Fruit fly (Drosophila melanogaster) whole organism, embryonic: ENCODE data around the gene Dora.
A peak's percentile ranks its signal among the peaks of the same experiment; 100 is the strongest.

Source experiments
- Abd-B ChIP-seq: fragments of 200-800 bp; sonication (Bioruptor generic); optimal IDR thresholded peaks from 2 replicates; lab custom pipeline; 2018; ENCODE audit warnings: missing biosample characterization, mild to moderate bottlenecking, missing genetic modification characterization, moderate library complexity
- B-H1 ChIP-seq: fragments of 200-800 bp; sonication (Bioruptor generic); IDR thresholded peaks from 3 replicates; pipeline ENCODE4 v1.3.6; 2022; ENCODE audit warnings: missing biosample characterization, missing genetic modification characterization
- CG10654 ChIP-seq: fragments of 200-800 bp; sonication (Bioruptor generic); optimal IDR thresholded peaks from 2 replicates; lab custom pipeline; 2016; ENCODE audit warnings: missing biosample characterization, missing genetic modification characterization
- CG10959 ChIP-seq: fragments of 200-800 bp; sonication (Bioruptor generic); IDR thresholded peaks from 2 replicates; pipeline ENCODE4 v1.3.6; 2022; ENCODE audit warnings: missing biosample characterization, missing genetic modification characterization
- CG10979 ChIP-seq: fragments of 200-800 bp; sonication (Bioruptor generic); optimal IDR thresholded peaks from 2 replicates; lab custom pipeline; 2018; ENCODE audit warnings: missing biosample characterization, mild to moderate bottlenecking, missing genetic modification characterization, moderate library complexity
- CG13296 ChIP-seq: fragments of 200-800 bp; sonication (Bioruptor generic); optimal IDR thresholded peaks from 3 replicates; lab custom pipeline; 2018; ENCODE audit warnings: missing biosample characterization, mild to moderate bottlenecking, missing genetic modification characterization
- CG13424 ChIP-seq: fragments of 200-800 bp; sonication (Bioruptor generic); optimal IDR thresholded peaks from 2 replicates; lab custom pipeline; 2019; ENCODE audit warnings: missing biosample characterization, mild to moderate bottlenecking, missing genetic modification characterization, moderate library complexity
- CG14441 ChIP-seq: fragments of 200-800 bp; sonication (Bioruptor generic); IDR thresholded peaks from 2 replicates; pipeline ENCODE4 v1.3.6; 2022; ENCODE audit warnings: missing biosample characterization, missing genetic modification characterization
- CG15269 ChIP-seq: fragments of 200-800 bp; sonication (Bioruptor generic); optimal IDR thresholded peaks from 2 replicates; lab custom pipeline; 2018; ENCODE audit warnings: missing biosample characterization, mild to moderate bottlenecking, missing genetic modification characterization, moderate library complexity
- CG16815 ChIP-seq: fragments of 200-800 bp; sonication (Bioruptor generic); optimal IDR thresholded peaks from 3 replicates; lab custom pipeline; 2017; ENCODE audit warnings: missing biosample characterization, mild to moderate bottlenecking, missing genetic modification characterization
- CG17802 ChIP-seq: fragments of 200-800 bp; sonication (Bioruptor generic); optimal IDR thresholded peaks from 2 replicates; lab custom pipeline; 2018; ENCODE audit warnings: missing biosample characterization, mild to moderate bottlenecking, missing genetic modification characterization, moderate library complexity
- CG33213 ChIP-seq: fragments of 200-800 bp; sonication (Bioruptor generic); optimal IDR thresholded peaks from 3 replicates; lab custom pipeline; 2016; ENCODE audit warnings: missing biosample characterization, missing genetic modification characterization
- CG3726 ChIP-seq: fragments of 200-800 bp; sonication (Bioruptor generic); IDR thresholded peaks from 3 replicates; pipeline ENCODE4, ENCODE4 v1.3.6; 2022; ENCODE audit warnings: missing biosample characterization, missing genetic modification characterization
- CG4404 ChIP-seq: fragments of 200-800 bp; sonication (Bioruptor generic); IDR thresholded peaks from 2 replicates; pipeline ENCODE4 v1.3.6; 2022; ENCODE audit warnings: missing biosample characterization, missing genetic modification characterization
- CG5953 ChIP-seq: fragments of 200-800 bp; sonication (Bioruptor generic); IDR thresholded peaks from 2 replicates; pipeline ENCODE4 v1.3.6; 2022; ENCODE audit warnings: missing biosample characterization, missing genetic modification characterization
- CG6254 ChIP-seq: fragments of 200-800 bp; sonication (Bioruptor generic); optimal IDR thresholded peaks from 3 replicates; lab custom pipeline; 2017; ENCODE audit warnings: mild to moderate bottlenecking, missing biosample characterization, missing genetic modification reagents, missing genetic modification characterization
- CG7928 ChIP-seq: fragments of 200-800 bp; sonication (Bioruptor generic); optimal IDR thresholded peaks from 2 replicates; lab custom pipeline; 2017; ENCODE audit warnings: missing biosample characterization, mild to moderate bottlenecking, missing genetic modification characterization
- CG8290 ChIP-seq, 3 experiments: fragments of 200-800 bp; sonication (Bioruptor generic); optimal IDR thresholded peaks; 2 replicates each; lab custom pipeline; 2016 to 2019; ENCODE audit warnings: missing biosample characterization in 3 of 3, missing genetic modification characterization in 3 of 3, mild to moderate bottlenecking in 2 of 3, moderate library complexity in 1 of 3
- CG9797 ChIP-seq: fragments of 200-800 bp; sonication (Bioruptor generic); optimal IDR thresholded peaks from 3 replicates; lab custom pipeline; 2018; ENCODE audit warnings: missing biosample characterization, mild to moderate bottlenecking, missing genetic modification characterization
- D19A ChIP-seq: fragments of 200-800 bp; optimal IDR thresholded peaks from 3 replicates; lab custom pipeline; 2019; ENCODE audit warnings: missing biosample characterization, mild to moderate bottlenecking, missing genetic modification characterization, moderate library complexity
- Doc2 ChIP-seq: fragments of 200-800 bp; sonication (Bioruptor generic); IDR thresholded peaks from 2 replicates; pipeline ENCODE4 v1.3.6; 2022; ENCODE audit warnings: missing biosample characterization, missing genetic modification characterization
- Eip74EF ChIP-seq, 2 experiments: fragments of 200-800 bp in 1 of 2; fragments of >200 bp in 1 of 2; sonication (Bioruptor generic) in 1 of 2; optimal IDR thresholded peaks; 2 replicates each; lab custom pipeline; 2017 to 2019; ENCODE audit warnings: missing biosample characterization in 2 of 2, missing genetic modification characterization in 2 of 2, mild to moderate bottlenecking in 1 of 2, moderate library complexity in 1 of 2
- Hsf ChIP-seq: fragments of 200-800 bp; sonication (Bioruptor generic); optimal IDR thresholded peaks from 3 replicates; lab custom pipeline; 2016; ENCODE audit warnings: missing biosample characterization, missing genetic modification characterization
- Neu2 ChIP-seq: fragments of 200-800 bp; sonication (Bioruptor generic); optimal IDR thresholded peaks from 3 replicates; lab custom pipeline; 2016; ENCODE audit warnings: missing biosample characterization, missing genetic modification characterization, borderline replicate concordance
- PHDP ChIP-seq: fragments of 200-800 bp; sonication (Bioruptor generic); optimal IDR thresholded peaks from 3 replicates; lab custom pipeline; 2018; ENCODE audit warnings: missing biosample characterization, mild to moderate bottlenecking, missing genetic modification characterization, moderate library complexity
- Xbp1 ChIP-seq: fragments of 200-800 bp; sonication (Bioruptor generic); optimal IDR thresholded peaks from 3 replicates; lab custom pipeline; 2016; ENCODE audit warnings: missing biosample characterization, mild to moderate bottlenecking, missing genetic modification characterization
- YL-1 ChIP-seq: fragments of 200-800 bp; sonication (Bioruptor generic); optimal IDR thresholded peaks from 3 replicates; lab custom pipeline; 2017; ENCODE audit warnings: missing biosample characterization, mild to moderate bottlenecking, missing genetic modification characterization
- al ChIP-seq: fragments of 200-800 bp; sonication (Bioruptor generic); IDR thresholded peaks from 2 replicates; pipeline ENCODE4 v1.3.6; 2022; ENCODE audit warnings: missing biosample characterization, missing genetic modification characterization
- cato ChIP-seq: fragments of 200-800 bp; sonication (Bioruptor generic); optimal IDR thresholded peaks from 2 replicates; lab custom pipeline; 2016; ENCODE audit warnings: missing biosample characterization, missing genetic modification characterization, borderline replicate concordance
- crp ChIP-seq, 2 experiments: fragments of 200-800 bp; sonication (Bioruptor generic); optimal IDR thresholded peaks; 2 replicates in 1 of 2; 3 replicates in 1 of 2; lab custom pipeline; 2017; ENCODE audit warnings: missing biosample characterization in 2 of 2, missing genetic modification characterization in 2 of 2, mild to moderate bottlenecking in 1 of 2, moderate library complexity in 1 of 2
- cwo ChIP-seq: fragments of 200-800 bp; sonication (Bioruptor generic); optimal IDR thresholded peaks from 3 replicates; lab custom pipeline; 2017; ENCODE audit warnings: missing biosample characterization, missing genetic modification characterization, mild to moderate bottlenecking, moderate library complexity, missing genetic modification reagents
- danr ChIP-seq: fragments of 200-800 bp; sonication (Bioruptor generic); IDR thresholded peaks from 2 replicates; pipeline ENCODE4 v1.3.6; 2022; ENCODE audit warnings: missing biosample characterization, missing genetic modification characterization
- dmrt99B ChIP-seq: fragments of 200-800 bp; sonication (Bioruptor generic); optimal IDR thresholded peaks from 2 replicates; lab custom pipeline; 2018; ENCODE audit warnings: missing biosample characterization, mild to moderate bottlenecking, missing genetic modification characterization, moderate library complexity
- ems ChIP-seq: fragments of 200-800 bp; sonication (Bioruptor generic); optimal IDR thresholded peaks from 3 replicates; lab custom pipeline; 2016; ENCODE audit warnings: missing biosample characterization, missing genetic modification characterization
- ewg ChIP-seq: fragments of 200-800 bp; sonication (Bioruptor generic); optimal IDR thresholded peaks from 3 replicates; lab custom pipeline; 2017; ENCODE audit warnings: mild to moderate bottlenecking, missing biosample characterization, missing genetic modification reagents, missing genetic modification characterization
- fd102C ChIP-seq: fragments of 200-800 bp; sonication (Bioruptor generic); optimal IDR thresholded peaks from 2 replicates; lab custom pipeline; 2018; ENCODE audit warnings: missing biosample characterization, mild to moderate bottlenecking, missing genetic modification characterization, moderate library complexity
- ftz-f1 ChIP-seq: fragments of 200-800 bp; sonication (Bioruptor generic); optimal IDR thresholded peaks from 2 replicates; lab custom pipeline; 2016; ENCODE audit warnings: missing biosample characterization, missing genetic modification characterization
- grau ChIP-seq: fragments of 200-800 bp; optimal IDR thresholded peaks from 3 replicates; lab custom pipeline; 2019; ENCODE audit warnings: missing biosample characterization, mild to moderate bottlenecking, missing genetic modification characterization, moderate library complexity
- gsb ChIP-seq: fragments of 200-800 bp; sonication (Bioruptor generic); IDR thresholded peaks from 2 replicates; pipeline ENCODE4 v1.3.6; 2022; ENCODE audit warnings: missing biosample characterization, missing genetic modification characterization
- jigr1 ChIP-seq: fragments of 200-800 bp; sonication (Bioruptor generic); IDR thresholded peaks from 3 replicates; pipeline ENCODE4 v1.3.6; 2022; ENCODE audit warnings: missing biosample characterization, missing genetic modification characterization
- kni ChIP-seq: fragments of 200-800 bp; sonication (Bioruptor generic); optimal IDR thresholded peaks from 3 replicates; lab custom pipeline; 2017; ENCODE audit warnings: mild to moderate bottlenecking, missing biosample characterization, missing genetic modification reagents, missing genetic modification characterization
- lola ChIP-seq, 3 experiments: fragments of >200 bp in 2 of 3; fragments of 200-800 bp in 1 of 3; sonication (Bioruptor generic) in 1 of 3; optimal IDR thresholded peaks; 2 replicates each; lab custom pipeline; 2017 to 2019; ENCODE audit warnings: missing biosample characterization in 3 of 3, missing genetic modification characterization in 3 of 3, mild to moderate bottlenecking in 1 of 3, moderate library complexity in 1 of 3
- nau ChIP-seq: fragments of 200-800 bp; sonication (Bioruptor generic); optimal IDR thresholded peaks from 3 replicates; lab custom pipeline; 2017; ENCODE audit warnings: missing biosample characterization, mild to moderate bottlenecking, missing genetic modification characterization, missing genetic modification reagents
- nom ChIP-seq: fragments of 200-800 bp; sonication (Bioruptor generic); optimal IDR thresholded peaks from 2 replicates; lab custom pipeline; 2017; ENCODE audit warnings: missing biosample characterization, missing genetic modification characterization, mild to moderate bottlenecking, moderate library complexity, missing genetic modification reagents
- row ChIP-seq: fragments of 200-800 bp; sonication (Bioruptor generic); IDR thresholded peaks from 3 replicates; pipeline ENCODE4 v1.3.6; 2022; ENCODE audit warnings: missing biosample characterization, missing genetic modification characterization
- sens ChIP-seq: fragments of 200-800 bp; sonication (Bioruptor generic); peaks from one replicate; lab custom pipeline; 2016; ENCODE audit warnings: missing biosample characterization, missing genetic modification characterization
- shn ChIP-seq: fragments of 200-800 bp; sonication (Bioruptor generic); optimal IDR thresholded peaks from 3 replicates; lab custom pipeline; 2016; ENCODE audit warnings: missing biosample characterization, missing genetic modification characterization
- sna ChIP-seq: fragments of 200-800 bp; sonication (Bioruptor generic); IDR thresholded peaks from 2 replicates; pipeline ENCODE4 v1.3.6; 2022; ENCODE audit warnings: missing biosample characterization, missing genetic modification characterization; ENCODE audit not compliant: partially characterized antibody
- tap ChIP-seq: fragments of 200-800 bp; optimal IDR thresholded peaks from 3 replicates; lab custom pipeline; 2019; ENCODE audit warnings: missing biosample characterization, mild to moderate bottlenecking, missing genetic modification characterization, moderate library complexity
- wek ChIP-seq: fragments of 200-800 bp; sonication (Bioruptor generic); optimal IDR thresholded peaks from 3 replicates; lab custom pipeline; 2018; ENCODE audit warnings: missing biosample characterization, mild to moderate bottlenecking, missing genetic modification characterization, moderate library complexity
- zfh1 ChIP-seq: fragments of 200-800 bp; sonication (Bioruptor generic); IDR thresholded peaks from 3 replicates; pipeline ENCODE4 v1.3.6; 2022; ENCODE audit warnings: missing biosample characterization, missing genetic modification characterization

The Dora gene

dm6 chrX:18920642-18921355 lies 57.0 kb downstream of the Dora start (continued):
- TF ChIP-seq CG17802 (tag; lab: Kevin White, UChicago) (peak; percentile 20), CG10654 (no peak), fd102C (GFP tag; lab: Kevin White, UChicago) (no peak), cwo (no peak), shn (GFP tag; lab: Kevin White, UChicago) (peak; percentile 12), CG7928 (no peak), ewg (peak; percentile 35), gsb (GFP tag; lab: Robert Waterston, UW) (no peak), CG6254 (peak; percentile 45), jigr1 (no peak), PHDP (peak; percentile 26), ftz-f1 (no peak), ems (GFP tag; lab: Kevin White, UChicago) (peak; percentile 10), CG33213 (GFP tag; lab: Kevin White, UChicago) (no peak), Hsf (peak; percentile 33), sna (GFP tag; lab: Robert Waterston, UW) (no peak), CG16815 (no peak), row (peak; percentile 64), CG15269 (peak; percentile 32), al (GFP tag; lab: Robert Waterston, UW) (no peak), kni (GFP tag; lab: Kevin White, UChicago) (no peak), Eip74EF (GFP tag; optimal IDR thresholded peaks at IDR 0.05; lab: Kevin White, UChicago) (peak in 1 of 2 experiments; percentile 32), CG8290 (GFP tag; optimal IDR thresholded peaks at IDR 0.05; lab: Kevin White, UChicago) (no peak), CG8290 (tag; optimal IDR thresholded peaks at IDR 0.05; lab: Kevin White, UChicago) (no peak), nau (GFP tag; lab: Kevin White, UChicago) (peak; percentile 15), YL-1 (no peak), grau (peak; percentile 50), CG13296 (GFP tag; lab: Kevin White, UChicago) (no peak), wek (GFP tag; lab: Kevin White, UChicago) (no peak), cato (peak; percentile 10), dmrt99B (tag; lab: Kevin White, UChicago) (peak; percentile 74), CG10979 (peak; percentile 68), Doc2 (no peak), crp (GFP tag; optimal IDR thresholded peaks at IDR 0.05; lab: Kevin White, UChicago) (no peak), Neu2 (no peak)

- TF ChIP-seq zfh1 (peak; percentile 83), sens (GFP tag; lab: Kevin White, UChicago) (peak; percentile 91), lola (GFP tag; optimal IDR thresholded peaks at IDR 0.05; lab: Kevin White, UChicago) (peak in 1 of 3 experiments; percentile 61), CG4404 (GFP tag; lab: Robert Waterston, UW) (peak; percentile 62), CG14441 (peak; percentile 67), B-H1 (GFP tag; lab: Robert Waterston, UW) (peak; percentile 19; the same call in 2 of the 3 replicates), CG10959 (GFP tag; lab: Robert Waterston, UW) (peak; percentile 65), CG5953 (peak; percentile 42; the same call in 1 of the 2 replicates), CG13424 (tag; lab: Kevin White, UChicago) (peak; percentile 46), CG9797 (GFP tag; lab: Kevin White, UChicago) (no peak), danr (GFP tag; lab: Robert Waterston, UW) (0 out of 2 replicates have a peak, but pooled peaks have one; percentile 46), CG15269 (peak; percentile 33), tap (peak; percentile 33), Abd-B (GFP tag; lab: Kevin White, UChicago) (peak; percentile 4), CG3726 (GFP tag; lab: Robert Waterston, UW) (peak; percentile 74; the same call in 2 of the 3 replicates), D19A (tag; lab: Kevin White, UChicago) (peak; percentile 40), Xbp1 (GFP tag; lab: Kevin White, UChicago) (peak; percentile 51), nom (GFP tag; lab: Kevin White, UChicago) (peak; percentile 51)
These were observed 59.8 kb downstream of the Dora start for dm6 chrX:18923531-18923930.
